Fruit fly (Drosophila melanogaster): Measurements from ENCODE around the gene CG13484.

The CG13484 gene

dm6 chr3L:14031171-14032126 is 21.4 kb downstream of the CG13484 start, which contains the start of the genes CG6650 and endos:
Gene CG6650, plus strand, starts transcription at chr3L:14031450.
Gene endos, minus strand, starts transcription at chr3L:14031706.
- TF ChIP-seq pdm3 (GFP tag; optimal IDR thresholded peaks at IDR 0.05) (no peak), vri (GFP tag; optimal IDR thresholded peaks at IDR 0.05) (peak; percentile 54), CG3919 (GFP tag; optimal IDR thresholded peaks at IDR 0.05) (peak; percentile 5), CG7368 (GFP tag; optimal IDR thresholded peaks at IDR 0.05) (no peak), CG10669 (GFP tag; optimal IDR thresholded peaks at IDR 0.05) (peak; percentile 19), CG6808 (GFP tag; optimal IDR thresholded peaks at IDR 0.05) (peak; percentile 63), spab (GFP tag; optimal IDR thresholded peaks at IDR 0.05) (no peak), Lpt (GFP tag; optimal IDR thresholded peaks at IDR 0.05) (no peak), Smox (GFP tag; optimal IDR thresholded peaks at IDR 0.05) (no peak), Eip93F (GFP tag; optimal IDR thresholded peaks at IDR 0.05) (peak; percentile 41), CG8119 (GFP tag; IDR thresholded peaks at IDR 0.05) (no peak; the same call in 2 of the 3 replicates), CG6792 (GFP tag; optimal IDR thresholded peaks at IDR 0.05) (no peak), Eip75B (GFP tag; optimal IDR thresholded peaks at IDR 0.05) (no peak), Sox102F (GFP tag; optimal IDR thresholded peaks at IDR 0.05) (peak; percentile 8), fd85E (GFP tag; optimal IDR thresholded peaks at IDR 0.05) (no peak), CG34406 (GFP tag; optimal IDR thresholded peaks at IDR 0.05) (peak; percentile 14), Hr38 (GFP tag; optimal IDR thresholded peaks at IDR 0.05) (no peak), CG6854 (GFP tag; optimal IDR thresholded peaks at IDR 0.05) (peak; percentile 11), fkh (GFP tag; optimal IDR thresholded peaks at IDR 0.05) (peak; percentile 81), Blimp-1 (GFP tag; optimal IDR thresholded peaks at IDR 0.05) (no peak), CG6276 (GFP tag; optimal IDR thresholded peaks at IDR 0.05) (no peak), Sox14 (GFP tag; optimal IDR thresholded peaks at IDR 0.05) (peak; percentile 52), CG3032 (tag; optimal IDR thresholded peaks at IDR 0.05) (peak; percentile 35), CG15336 (GFP tag; IDR thresholded peaks at IDR 0.05) (no peak; the same call in 1 of the 2 replicates), CG1621 (tag; optimal IDR thresholded peaks at IDR 0.05) (peak; percentile 24), cyc (GFP tag; optimal IDR thresholded peaks at IDR 0.05) (peak; percentile 8), CG32006 (GFP tag; optimal IDR thresholded peaks at IDR 0.05) (peak; percentile 48), CG10631 (GFP tag; optimal IDR thresholded peaks at IDR 0.05) (peak; percentile 46), eg (GFP tag; IDR thresholded peaks at IDR 0.05) (no peak), ss (GFP tag; optimal IDR thresholded peaks at IDR 0.05) (peak; percentile 64), CG11762 (GFP tag; optimal IDR thresholded peaks at IDR 0.05; ENCODE audit: insufficient read depth) (peak; percentile 17), esn (GFP tag; optimal IDR thresholded peaks at IDR 0.05) (peak; percentile 20), Eip78C (GFP tag) (peak; percentile 74), CG9139 (GFP tag; optimal IDR thresholded peaks at IDR 0.05) (peak; percentile 35), achi (GFP tag; optimal IDR thresholded peaks at IDR 0.05) (peak; percentile 22), lz (GFP tag; optimal IDR thresholded peaks at IDR 0.05) (peak; percentile 12), OdsH (GFP tag; optimal IDR thresholded peaks at IDR 0.05) (peak; percentile 39), acj6 (GFP tag; optimal IDR thresholded peaks at IDR 0.05) (peak; percentile 25), salr (GFP tag; optimal IDR thresholded peaks at IDR 0.05) (no peak), CG11902 (GFP tag; optimal IDR thresholded peaks at IDR 0.05) (no peak), net (GFP tag; optimal IDR thresholded peaks at IDR 0.05) (peak; percentile 3), topi (GFP tag; optimal IDR thresholded peaks at IDR 0.05) (no peak), CG31627 (GFP tag; optimal IDR thresholded peaks at IDR 0.05) (no peak), CG8319 (GFP tag; optimal IDR thresholded peaks at IDR 0.05) (no peak), Sox15 (GFP tag; optimal IDR thresholded peaks at IDR 0.05) (no peak), Hr39 (GFP tag; optimal IDR thresholded peaks at IDR 0.05) (peak; percentile 18), Ets96B (tag; optimal IDR thresholded peaks at IDR 0.05) (no peak), svp (GFP tag) (peak; percentile 74), fd59A (GFP tag; optimal IDR thresholded peaks at IDR 0.05) (no peak), Gug (GFP tag; IDR thresholded peaks at IDR 0.05) (no peak)
